Fruit fly (Drosophila melanogaster): ENCODE results near the gene CG7567.

Gene CG7567

DNA sequence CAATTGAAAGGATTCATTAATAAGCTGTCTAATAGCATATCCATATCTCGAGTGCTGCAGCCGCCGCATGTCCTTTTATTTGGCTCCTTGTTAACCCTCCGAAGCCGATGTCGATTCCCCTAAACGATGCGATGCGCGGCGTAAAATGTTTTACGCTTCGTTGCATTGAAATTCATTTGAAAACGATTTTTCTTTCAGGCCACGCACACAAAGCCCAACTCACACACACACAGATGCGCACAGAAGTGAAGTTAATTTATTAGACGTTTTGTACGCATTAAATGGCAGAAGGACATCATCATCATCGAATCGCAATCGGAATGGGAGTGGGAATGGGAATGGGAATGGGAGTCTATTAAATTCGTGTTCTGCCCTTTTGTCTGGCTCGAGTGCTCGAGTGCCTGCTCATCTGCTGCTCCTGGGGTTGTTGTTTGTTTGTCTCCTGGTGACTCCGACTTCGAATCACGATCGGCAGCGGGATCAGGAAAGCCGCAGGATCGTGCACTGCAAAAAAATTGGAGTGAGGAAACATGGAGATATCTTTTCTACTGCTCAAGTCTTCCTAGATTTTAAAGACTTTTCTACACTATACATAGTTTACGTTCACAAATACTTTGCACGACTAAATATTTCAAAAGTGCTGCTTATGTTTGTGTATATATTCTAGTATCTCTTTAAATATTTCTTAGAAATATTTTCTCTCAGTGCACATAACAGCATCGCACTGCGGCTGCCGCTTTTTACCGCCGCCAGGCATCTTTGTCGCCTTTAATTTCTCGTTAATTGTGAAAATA, 46.8 kb downstream of the CG7567 start (continued):
- TF ChIP-seq sc (optimal IDR thresholded peaks at IDR 0.05) = no peak
- TF ChIP-seq sc (GFP tag; optimal IDR thresholded peaks at IDR 0.05) = peak; percentile 19
- TF ChIP-seq CG2712 (tag; optimal IDR thresholded peaks at IDR 0.05) = peak; percentile 58
- peak; percentile 16 for TF ChIP-seq gcm (GFP tag; optimal IDR thresholded peaks at IDR 0.05)
- TF ChIP-seq CG3995 (GFP tag; optimal IDR thresholded peaks at IDR 0.05) = no peak
- TF ChIP-seq CG4730 (GFP tag; IDR thresholded peaks at IDR 0.05) = no peak
- peak; percentile 29; the same call in 1 of the 3 replicates for TF ChIP-seq CG17361 (GFP tag; IDR thresholded peaks at IDR 0.05)
- peak; percentile 23 for TF ChIP-seq CG33557 (GFP tag; optimal IDR thresholded peaks at IDR 0.05)
- TF ChIP-seq gsb-n (tag; optimal IDR thresholded peaks at IDR 0.05) = peak; percentile 54
- TF ChIP-seq wor (GFP tag; IDR thresholded peaks at IDR 0.05) = no peak
- no peak for TF ChIP-seq CG10209 (GFP tag; optimal IDR thresholded peaks at IDR 0.05)
- TF ChIP-seq CG14710 (tag; optimal IDR thresholded peaks at IDR 0.05) = peak; percentile 51
- peak; percentile 23 for TF ChIP-seq CoRest (tag; optimal IDR thresholded peaks at IDR 0.05)
- TF ChIP-seq CG7987 (GFP tag; optimal IDR thresholded peaks at IDR 0.05) = no peak
- peak; percentile 60 for TF ChIP-seq pros (GFP tag; optimal IDR thresholded peaks at IDR 0.05)
- TF ChIP-seq tio (GFP tag; optimal IDR thresholded peaks at IDR 0.05) = peak; percentile 4
- peak in 1 of 2 experiments; percentile 34 for TF ChIP-seq bsh (GFP tag; optimal IDR thresholded peaks at IDR 0.05)
- no peak for TF ChIP-seq CG43689 (GFP tag; IDR thresholded peaks at IDR 0.05)
- TF ChIP-seq nerfin-2 (GFP tag; IDR thresholded peaks at IDR 0.05; ENCODE audit: partially characterized antibody) = no peak
- TF ChIP-seq zf30C (GFP tag; optimal IDR thresholded peaks at IDR 0.05) = peak; percentile 86
- TF ChIP-seq CG10431 (GFP tag; optimal IDR thresholded peaks at IDR 0.05) = no peak
- peak; percentile 50; the same call in 1 of the 2 replicates for TF ChIP-seq CG8765 (GFP tag; IDR thresholded peaks at IDR 0.05)
- TF ChIP-seq gfzf (GFP tag; optimal IDR thresholded peaks at IDR 0.05) = no peak
- peak; percentile 54 for TF ChIP-seq CG31441 (GFP tag; IDR thresholded peaks at IDR 0.05)
- peak in 1 of 3 experiments; percentile 61 for TF ChIP-seq lola (GFP tag; optimal IDR thresholded peaks at IDR 0.05)
- TF ChIP-seq slou (GFP tag; optimal IDR thresholded peaks at IDR 0.05) = no peak
- TF ChIP-seq prd (optimal IDR thresholded peaks at IDR 0.05) = no peak
- peak; percentile 48; the same call in 1 of the 3 replicates for TF ChIP-seq prd (GFP tag; IDR thresholded peaks at IDR 0.05)
- peak; percentile 70 for TF ChIP-seq dmrt11E (tag; optimal IDR thresholded peaks at IDR 0.05)
- TF ChIP-seq pnt (GFP tag; optimal IDR thresholded peaks at IDR 0.05) = peak; percentile 8
- TF ChIP-seq bcd (GFP tag; optimal IDR thresholded peaks at IDR 0.05) = no peak
- TF ChIP-seq bowl (GFP tag; IDR thresholded peaks at IDR 0.05) = no peak
- no peak for TF ChIP-seq Ssrp (tag; optimal IDR thresholded peaks at IDR 0.05)
- TF ChIP-seq CG4617 (GFP tag; optimal IDR thresholded peaks at IDR 0.05; ENCODE audit: borderline replicate concordance) = no peak
- TF ChIP-seq Hr51 (GFP tag; optimal IDR thresholded peaks at IDR 0.05) = no peak
- peak; percentile 20 for TF ChIP-seq CG13775 (GFP tag; optimal IDR thresholded peaks at IDR 0.05)
- 0 out of 2 replicates have a peak, but pooled peaks have one; percentile 41 for TF ChIP-seq ara (GFP tag; IDR thresholded peaks at IDR 0.05)
- TF ChIP-seq unpg (GFP tag; optimal IDR thresholded peaks at IDR 0.05) = peak; percentile 17
- no peak for TF ChIP-seq CG4707 (GFP tag; optimal IDR thresholded peaks at IDR 0.05)
- no peak for TF ChIP-seq gcm2 (GFP tag; optimal IDR thresholded peaks at IDR 0.05)
- TF ChIP-seq CG10267 (tag; optimal IDR thresholded peaks at IDR 0.05) = peak; percentile 57
- TF ChIP-seq ato (GFP tag; IDR thresholded peaks at IDR 0.05; ENCODE audit: partially characterized antibody) = no peak
- no peak for TF ChIP-seq CG7745 (tag; optimal IDR thresholded peaks at IDR 0.05)
- no peak for TF ChIP-seq gce (GFP tag; IDR thresholded peaks at IDR 0.05)
- TF ChIP-seq HLHmδ (GFP tag; optimal IDR thresholded peaks at IDR 0.05) = no peak
- TF ChIP-seq Usf (GFP tag; optimal IDR thresholded peaks at IDR 0.05) = no peak
- no peak for TF ChIP-seq Doc2 (GFP tag; IDR thresholded peaks at IDR 0.05)
- peak; percentile 16 for TF ChIP-seq grau (tag; optimal IDR thresholded peaks at IDR 0.05)
